Worm (Caenorhabditis elegans): ENCODE measurements around the gene B0554.5.

The B0554.5 gene

DNA sequence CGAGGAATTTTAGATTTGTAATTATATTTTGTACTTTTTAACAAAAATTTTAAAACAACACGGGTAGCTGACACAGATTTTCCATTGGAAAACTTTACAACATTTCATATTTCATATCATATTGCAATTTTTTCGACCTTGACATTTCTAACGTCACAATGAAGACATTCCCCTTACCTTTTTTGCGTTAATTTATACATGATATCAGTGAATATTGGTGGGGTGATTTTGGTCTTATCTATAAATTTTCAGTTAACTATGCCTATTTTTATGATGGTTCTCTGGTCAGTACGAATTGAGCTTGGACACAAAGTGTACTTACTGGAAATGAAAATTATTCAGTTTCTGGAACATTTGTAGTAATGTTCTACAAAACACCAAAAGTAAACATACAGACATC lies 39.7 kb upstream of the B0554.5 start:
- TF ChIP-seq unc-120 (tag; optimal IDR thresholded peaks at IDR 0.05; ENCODE audit: poor library complexity, severe bottlenecking), result no peak
- TF ChIP-seq sptf-1 (tag; optimal IDR thresholded peaks at IDR 0.05), result no peak
- TF ChIP-seq M03D4.4 (tag; optimal IDR thresholded peaks at IDR 0.05), result no peak
- no peak for TF ChIP-seq zip-8 (tag; optimal IDR thresholded peaks at IDR 0.05)
- TF ChIP-seq nhr-76 (tag; optimal IDR thresholded peaks at IDR 0.05), result no peak
- TF ChIP-seq cnd-1 (tag; optimal IDR thresholded peaks at IDR 0.05), result no peak
- no peak for TF ChIP-seq elt-1 (tag; optimal IDR thresholded peaks at IDR 0.05; ENCODE audit: borderline replicate concordance, insufficient read depth)
- no peak for TF ChIP-seq nhr-2 (tag; optimal IDR thresholded peaks at IDR 0.05)
- no peak for TF ChIP-seq mls-2 (tag; optimal IDR thresholded peaks at IDR 0.05)
- no peak for TF ChIP-seq ceh-39 (tag; optimal IDR thresholded peaks at IDR 0.05)
- no peak for TF ChIP-seq tbx-8 (GFP tag; optimal IDR thresholded peaks at IDR 0.05)
- no peak for TF ChIP-seq unc-39 (tag; optimal IDR thresholded peaks at IDR 0.05)
- TF ChIP-seq hlh-1 (tag; optimal IDR thresholded peaks at IDR 0.05), result no peak
- no peak for TF ChIP-seq unc-62 (GFP tag; optimal IDR thresholded peaks at IDR 0.05)
- TF ChIP-seq snpc-4 (tag; optimal IDR thresholded peaks at IDR 0.05), result no peak
- TF ChIP-seq nhr-12 (tag; optimal IDR thresholded peaks at IDR 0.05), result no peak
- no peak for TF ChIP-seq flh-1 (GFP tag; optimal IDR thresholded peaks at IDR 0.05)

DNA sequence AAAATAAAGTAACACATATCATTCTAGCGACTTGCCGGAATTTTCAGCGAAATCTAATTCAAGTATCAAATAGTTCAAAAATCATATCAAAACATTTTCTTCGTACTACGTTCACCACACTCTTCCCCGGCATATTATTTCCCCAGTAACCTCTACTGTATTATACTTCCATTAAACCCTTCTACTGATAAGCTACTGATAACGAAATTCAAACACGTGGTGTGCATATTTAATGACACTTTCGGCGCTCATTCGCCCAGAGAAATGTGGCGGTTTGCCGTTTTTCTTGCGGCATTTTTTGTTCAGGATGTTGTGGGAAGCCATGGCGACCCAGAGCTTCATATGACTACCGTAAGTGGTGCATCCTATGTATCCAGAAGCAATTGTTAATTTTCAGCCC lies 38.8 kb upstream of the B0554.5 start, which contains the start of gene lipl-5:
TSS of gene lipl-5 (plus strand) at position 259 of the 400 bp plus-strand sequence.
- no peak for TF ChIP-seq elt-1 (tag; optimal IDR thresholded peaks at IDR 0.05; ENCODE audit: borderline replicate concordance, insufficient read depth)
- TF ChIP-seq sptf-1 (tag; optimal IDR thresholded peaks at IDR 0.05), result no peak
- no peak for TF ChIP-seq unc-62 (GFP tag; optimal IDR thresholded peaks at IDR 0.05)
- TF ChIP-seq M03D4.4 (tag; optimal IDR thresholded peaks at IDR 0.05), result no peak
- no peak for TF ChIP-seq ham-2 (GFP tag; optimal IDR thresholded peaks at IDR 0.05)
- TF ChIP-seq cnd-1 (tag; optimal IDR thresholded peaks at IDR 0.05), result no peak
- TF ChIP-seq nhr-237 (tag; optimal IDR thresholded peaks at IDR 0.05), result no peak
- TF ChIP-seq mab-5 (tag; optimal IDR thresholded peaks at IDR 0.05), result no peak
- no peak for TF ChIP-seq lin-13 (tag; optimal IDR thresholded peaks at IDR 0.05)
- no peak for TF ChIP-seq flh-1 (GFP tag; optimal IDR thresholded peaks at IDR 0.05)
- TF ChIP-seq nhr-76 (tag; optimal IDR thresholded peaks at IDR 0.05), result no peak
- TF ChIP-seq drap-1 (GFP tag; optimal IDR thresholded peaks at IDR 0.05), result no peak

DNA sequence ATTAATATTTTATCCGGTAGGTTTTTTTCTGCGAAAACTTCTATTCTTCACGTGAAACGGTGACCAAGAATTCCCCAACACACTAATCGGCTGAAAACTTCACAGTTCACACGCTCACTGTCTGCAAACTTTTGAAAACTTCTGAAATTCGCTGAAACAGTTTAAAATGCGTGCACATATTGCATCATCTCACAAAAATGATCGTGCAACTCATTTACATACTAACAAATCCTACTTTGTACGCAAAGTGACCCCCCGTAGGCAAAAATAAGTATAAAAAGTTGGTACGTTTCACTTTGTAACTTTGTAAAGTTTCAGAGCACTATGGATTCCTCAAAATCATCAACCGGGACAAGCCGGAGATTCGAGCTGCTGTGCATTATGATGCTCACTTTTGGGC lies 35.8 kb upstream of the B0554.5 start, which contains the start of gene ZK6.6:
TSS of gene ZK6.6 (plus strand) at position 301 of the 400 bp plus-strand sequence.
- no peak for TF ChIP-seq hlh-1 (tag; optimal IDR thresholded peaks at IDR 0.05)
- no peak for TF ChIP-seq nhr-2 (tag; optimal IDR thresholded peaks at IDR 0.05)
- TF ChIP-seq ham-2 (GFP tag; optimal IDR thresholded peaks at IDR 0.05), result no peak

DNA sequence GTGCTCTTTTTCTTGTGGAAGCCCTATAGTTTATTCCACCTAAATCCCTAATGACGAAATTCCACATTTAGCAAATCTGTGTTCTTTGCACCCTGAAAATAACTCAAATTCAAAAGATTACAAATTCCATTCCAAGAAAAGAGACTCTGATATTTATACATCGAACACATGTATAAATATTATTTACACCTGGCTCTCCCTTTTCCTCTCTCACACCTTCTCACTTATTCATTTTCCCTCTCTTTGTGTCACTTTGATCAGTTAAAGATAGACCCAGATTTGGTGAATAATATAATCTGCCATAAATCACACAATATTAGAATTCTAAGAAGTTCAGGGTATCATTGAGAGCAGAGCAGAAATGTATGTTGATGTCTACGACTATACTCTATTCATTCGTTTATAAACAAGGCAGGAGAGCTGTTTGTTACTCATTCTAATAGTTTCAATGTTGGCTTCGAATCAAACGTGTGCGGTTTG lies 32.0 kb upstream of the B0554.5 start, which contains the start of gene nhr-254:
TSS of gene nhr-254 (plus strand) at position 430 of the 480 bp plus-strand sequence.
- TF ChIP-seq nhr-76 (tag; optimal IDR thresholded peaks at IDR 0.05), result no peak
- TF ChIP-seq sem-2 (GFP tag; optimal IDR thresholded peaks at IDR 0.05), result no peak
- TF ChIP-seq ceh-39 (tag; optimal IDR thresholded peaks at IDR 0.05), result no peak
- no peak for TF ChIP-seq ztf-11 (tag; optimal IDR thresholded peaks at IDR 0.05)
- no peak for TF ChIP-seq hlh-1 (tag; optimal IDR thresholded peaks at IDR 0.05)
- TF ChIP-seq elt-1 (tag; optimal IDR thresholded peaks at IDR 0.05; ENCODE audit: borderline replicate concordance, insufficient read depth), result no peak
- TF ChIP-seq ces-1 (GFP tag; optimal IDR thresholded peaks at IDR 0.05), result no peak
- TF ChIP-seq zip-8 (tag; optimal IDR thresholded peaks at IDR 0.05), result no peak

DNA sequence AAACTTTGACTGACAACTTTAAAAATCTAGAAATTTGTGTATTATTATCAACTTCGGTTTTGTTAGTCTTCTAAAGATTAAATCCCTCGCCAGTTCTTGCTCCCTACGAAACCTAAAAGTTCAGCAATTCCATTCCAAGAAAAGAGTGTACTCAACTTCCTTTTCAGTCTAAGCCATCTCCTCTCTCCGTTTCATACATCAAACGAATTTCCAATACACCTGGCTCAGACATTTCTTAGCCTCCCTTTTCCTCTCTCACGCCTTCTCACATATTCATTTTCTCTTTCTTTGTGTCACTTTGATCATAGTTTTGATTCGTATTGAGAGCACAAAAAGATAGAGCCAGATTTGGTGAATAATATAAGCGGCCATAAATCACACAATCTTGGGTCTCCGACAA lies 27.9 kb upstream of the B0554.5 start, which contains the start of gene nhr-253:
TSS of gene nhr-253 (plus strand) at position 285 of the 400 bp plus-strand sequence.
- no peak for TF ChIP-seq ztf-11 (tag; optimal IDR thresholded peaks at IDR 0.05)
- TF ChIP-seq ceh-83 (GFP tag; optimal IDR thresholded peaks at IDR 0.05), result no peak
- TF ChIP-seq nhr-237 (tag; optimal IDR thresholded peaks at IDR 0.05), result no peak
- TF ChIP-seq sptf-1 (tag; optimal IDR thresholded peaks at IDR 0.05), result no peak
- no peak for TF ChIP-seq lin-32 (GFP tag; optimal IDR thresholded peaks at IDR 0.05)
- TF ChIP-seq drap-1 (GFP tag; optimal IDR thresholded peaks at IDR 0.05), result no peak
- no peak for TF ChIP-seq mep-1 (tag; optimal IDR thresholded peaks at IDR 0.05)
- TF ChIP-seq ceh-43 (GFP tag; optimal IDR thresholded peaks at IDR 0.05), result no peak

DNA sequence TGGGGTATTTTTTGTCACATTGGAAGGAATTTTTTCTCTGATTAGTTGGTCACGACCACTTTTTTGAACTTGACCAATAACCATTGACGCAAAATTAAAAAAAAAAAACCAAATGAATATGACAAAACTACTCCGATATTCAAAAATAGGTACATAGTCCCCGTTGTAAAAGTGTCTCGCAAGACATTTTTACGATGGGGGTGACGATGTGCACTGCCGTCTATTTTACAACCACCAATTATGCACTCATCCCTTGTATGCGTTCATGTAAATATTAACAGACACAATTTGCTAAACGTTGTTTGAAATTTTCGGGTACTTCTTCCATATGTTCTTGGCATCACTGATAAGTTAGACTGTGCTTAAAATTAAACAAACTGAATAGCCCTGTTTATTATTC lies 24.5 kb upstream of the B0554.5 start, which contains the start of gene scl-27:
TSS of gene scl-27 (plus strand) at position 301 of the 400 bp plus-strand sequence.
- no peak for TF ChIP-seq ceh-43 (GFP tag; optimal IDR thresholded peaks at IDR 0.05)
- TF ChIP-seq ztf-11 (tag; optimal IDR thresholded peaks at IDR 0.05), result no peak
- TF ChIP-seq lsy-2 (tag; optimal IDR thresholded peaks at IDR 0.05), result no peak
- TF ChIP-seq ham-2 (GFP tag; optimal IDR thresholded peaks at IDR 0.05), result no peak
- TF ChIP-seq elt-1 (tag; optimal IDR thresholded peaks at IDR 0.05; ENCODE audit: borderline replicate concordance, insufficient read depth), result no peak
- no peak for TF ChIP-seq hlh-1 (tag; optimal IDR thresholded peaks at IDR 0.05)
- no peak for TF ChIP-seq mep-1 (tag; optimal IDR thresholded peaks at IDR 0.05)
- no peak for TF ChIP-seq nhr-76 (tag; optimal IDR thresholded peaks at IDR 0.05)
- TF ChIP-seq lin-32 (GFP tag; optimal IDR thresholded peaks at IDR 0.05), result no peak
- no peak for TF ChIP-seq pha-4 (tag; optimal IDR thresholded peaks at IDR 0.05)
- no peak for TF ChIP-seq snpc-4 (tag; optimal IDR thresholded peaks at IDR 0.05)

Measured in whole organism, mixed stage, embryonic.